Worm (Caenorhabditis elegans) whole organism, L3 larva: ENCODE results near the gene cdc-37.
A peak's percentile ranks its signal among the peaks of the same experiment; 100 is the strongest.

Source experiments
- ZK546.5 ChIP-seq: sonication (generic microtip); optimal IDR thresholded peaks from 2 replicates; lab custom pipeline; 2017; ENCODE audit warnings: missing biosample characterization, missing genetic modification characterization
- ama-1 ChIP-seq: fragments of 150-350 bp; optimal IDR thresholded peaks from 2 replicates; lab custom pipeline; 2018
- ceh-28 ChIP-seq: fragments of 150-350 bp; optimal IDR thresholded peaks from 2 replicates; lab custom pipeline; 2014; ENCODE audit warnings: missing biosample characterization, missing genetic modification reagents, missing genetic modification characterization
- ceh-82 ChIP-seq: fragments of 150-350 bp; optimal IDR thresholded peaks from 2 replicates; lab custom pipeline; 2014; ENCODE audit warnings: missing biosample characterization, missing genetic modification characterization
- ceh-9 ChIP-seq: sonication (generic microtip); optimal IDR thresholded peaks from 2 replicates; lab custom pipeline; 2018; ENCODE audit warnings: missing biosample characterization, missing genetic modification characterization
- egl-27 ChIP-seq: sonication (generic microtip); optimal IDR thresholded peaks from 4 replicates; lab custom pipeline; 2017; ENCODE audit warnings: missing biosample characterization, missing genetic modification reagents, missing genetic modification characterization
- egl-5 ChIP-seq: fragments of 150-350 bp; optimal IDR thresholded peaks from 2 replicates; lab custom pipeline; 2017; ENCODE audit warnings: missing biosample characterization, missing genetic modification reagents, missing genetic modification characterization, inconsistent platforms
- elt-1 ChIP-seq: fragments of 150-350 bp; optimal IDR thresholded peaks from 2 replicates; lab custom pipeline; 2014; ENCODE audit warnings: missing biosample characterization, missing genetic modification characterization
- elt-3 ChIP-seq, 3 experiments: fragments of 150-350 bp in 1 of 3; sonication (generic microtip) in 2 of 3; optimal IDR thresholded peaks; 2 replicates in 2 of 3; 4 replicates in 1 of 3; lab custom pipeline; 2014 to 2017; ENCODE audit warnings: missing biosample characterization in 3 of 3, missing genetic modification characterization in 3 of 3
- eor-1 ChIP-seq, 2 experiments: fragments of 150-350 bp; optimal IDR thresholded peaks; 2 replicates each; lab custom pipeline; 2014 to 2018; ENCODE audit warnings: missing biosample characterization in 2 of 2, missing genetic modification characterization in 2 of 2
- fkh-2 ChIP-seq: fragments of 150-350 bp; optimal IDR thresholded peaks from 2 replicates; lab custom pipeline; 2014; ENCODE audit warnings: missing biosample characterization, missing genetic modification reagents, missing genetic modification characterization
- fos-1 ChIP-seq: fragments of 150-350 bp; optimal IDR thresholded peaks from 2 replicates; lab custom pipeline; 2014; ENCODE audit warnings: missing biosample characterization, missing genetic modification characterization
- hmg-11 ChIP-seq: sonication (generic microtip); optimal IDR thresholded peaks from 2 replicates; lab custom pipeline; 2016; ENCODE audit warnings: missing genetic modification characterization, missing compliant biosample characterization
- jun-1 ChIP-seq: fragments of 150-350 bp; optimal IDR thresholded peaks from 2 replicates; lab custom pipeline; 2014; ENCODE audit warnings: missing biosample characterization, missing genetic modification reagents, missing genetic modification characterization
- lin-15B ChIP-seq: fragments of 150-350 bp; optimal IDR thresholded peaks from 2 replicates; lab custom pipeline; 2014; ENCODE audit warnings: missing biosample characterization, missing genetic modification characterization
- lin-39 ChIP-seq: fragments of 150-350 bp; optimal IDR thresholded peaks from 2 replicates; lab custom pipeline; 2018; ENCODE audit warnings: missing biosample characterization, missing genetic modification reagents, missing genetic modification characterization
- lsy-12 ChIP-seq: sonication (generic microtip); optimal IDR thresholded peaks from 2 replicates; lab custom pipeline; 2016; ENCODE audit warnings: mild to moderate bottlenecking, missing genetic modification characterization, missing compliant biosample characterization
- mdl-1 ChIP-seq: fragments of 150-350 bp; optimal IDR thresholded peaks from 2 replicates; lab custom pipeline; 2014; ENCODE audit warnings: missing biosample characterization, missing genetic modification characterization
- nfya-1 ChIP-seq: sonication (generic microtip); optimal IDR thresholded peaks from 2 replicates; lab custom pipeline; 2017; ENCODE audit warnings: missing genetic modification characterization, mild to moderate bottlenecking, missing compliant biosample characterization, antibody characterized with exemption, moderate library complexity; ENCODE audit not compliant: insufficient read depth
- nhr-11 ChIP-seq: fragments of 150-350 bp; optimal IDR thresholded peaks from 2 replicates; lab custom pipeline; 2014; ENCODE audit warnings: missing biosample characterization, missing genetic modification characterization
- nhr-23 ChIP-seq: fragments of 150-350 bp; optimal IDR thresholded peaks from 2 replicates; lab custom pipeline; 2014; ENCODE audit warnings: missing biosample characterization, missing genetic modification reagents, missing genetic modification characterization
- nhr-237 ChIP-seq: fragments of 150-350 bp; optimal IDR thresholded peaks from 2 replicates; lab custom pipeline; 2014; ENCODE audit warnings: missing biosample characterization, missing genetic modification characterization
- nhr-25 ChIP-seq: sonication (generic microtip); optimal IDR thresholded peaks from 2 replicates; lab custom pipeline; 2017; ENCODE audit warnings: missing biosample characterization, missing genetic modification characterization
- nhr-28 ChIP-seq: fragments of 150-350 bp; optimal IDR thresholded peaks from 2 replicates; lab custom pipeline; 2014; ENCODE audit warnings: missing biosample characterization, missing genetic modification characterization
- nhr-43 ChIP-seq: sonication (generic microtip); optimal IDR thresholded peaks from 2 replicates; lab custom pipeline; 2016; ENCODE audit warnings: mild to moderate bottlenecking, missing genetic modification characterization, missing compliant biosample characterization; ENCODE audit not compliant: poor library complexity, severe bottlenecking
- nhr-76 ChIP-seq: fragments of 150-350 bp; sonication (generic microtip); optimal IDR thresholded peaks from 5 replicates; lab custom pipeline; 2014; ENCODE audit warnings: missing biosample characterization, missing genetic modification characterization
- nhr-77 ChIP-seq: fragments of 150-350 bp; optimal IDR thresholded peaks from 2 replicates; lab custom pipeline; 2014; ENCODE audit warnings: missing biosample characterization, missing genetic modification characterization
- pha-4 ChIP-seq: fragments of 150-350 bp; optimal IDR thresholded peaks from 2 replicates; lab custom pipeline; 2014; ENCODE audit warnings: missing biosample characterization, missing genetic modification reagents, missing genetic modification characterization
- pqm-1 ChIP-seq: fragments of 150-350 bp; optimal IDR thresholded peaks from 2 replicates; lab custom pipeline; 2017; ENCODE audit warnings: missing biosample characterization, missing genetic modification characterization, inconsistent platforms
- sea-2 ChIP-seq: fragments of 150-350 bp; sonication (generic microtip); optimal IDR thresholded peaks from 4 replicates; lab custom pipeline; 2014; ENCODE audit warnings: missing biosample characterization, missing genetic modification reagents, missing genetic modification characterization
- skn-1 ChIP-seq: fragments of 150-350 bp; optimal IDR thresholded peaks from 2 replicates; lab custom pipeline; 2014; ENCODE audit warnings: missing biosample characterization, missing genetic modification characterization
- snpc-4 ChIP-seq: fragments of 150-350 bp; optimal IDR thresholded peaks from 2 replicates; lab custom pipeline; 2014; ENCODE audit warnings: missing biosample characterization, missing genetic modification characterization
- unc-39 ChIP-seq: sonication (generic microtip); optimal IDR thresholded peaks from 4 replicates; lab custom pipeline; 2017; ENCODE audit warnings: missing biosample characterization, missing genetic modification characterization
- unc-62 ChIP-seq: fragments of 150-350 bp; sonication (generic microtip); optimal IDR thresholded peaks from 4 replicates; lab custom pipeline; 2014; ENCODE audit warnings: missing biosample characterization, missing genetic modification reagents, missing genetic modification characterization
- zag-1 ChIP-seq: fragments of 150-350 bp; optimal IDR thresholded peaks from 2 replicates; lab custom pipeline; 2014; ENCODE audit warnings: missing biosample characterization, missing genetic modification characterization
- ztf-4 ChIP-seq: fragments of 150-350 bp; optimal IDR thresholded peaks from 2 replicates; lab custom pipeline; 2014; ENCODE audit warnings: missing biosample characterization, missing genetic modification characterization

The cdc-37 gene

ce11 chrII:608341-608740 lies 27.9 kb upstream of the cdc-37 start, which contains the start of gene W04H10.6:
W04H10.6 (minus strand) TSS chrII:608441.
- peak; percentile 22 for TF ChIP-seq nhr-25 (tag; lab: Kevin White, UChicago)
- no peak for TF ChIP-seq eor-1 (tag; optimal IDR thresholded peaks at IDR 0.05; lab: Kevin White, UChicago)

ce11 chrII:606033-606432 lies 25.6 kb upstream of the cdc-37 start, which contains the start of gene W04H10.5:
W04H10.5 (plus strand) TSS chrII:606333.
- TF ChIP-seq mdl-1 (tag; lab: Kevin White, UChicago) (no peak), nhr-237 (tag; lab: Kevin White, UChicago) (no peak), unc-39 (tag; lab: Kevin White, UChicago) (no peak), nfya-1 (tag; lab: Kevin White, UChicago) (no peak), nhr-25 (tag; lab: Kevin White, UChicago) (no peak), nhr-43 (tag; lab: Kevin White, UChicago) (no peak), nhr-76 (no peak), fkh-2 (tag; lab: Kevin White, UChicago) (no peak), ztf-4 (tag; lab: Kevin White, UChicago) (no peak), nhr-77 (tag; lab: Kevin White, UChicago) (no peak), nhr-23 (tag; lab: Kevin White, UChicago) (no peak), pqm-1 (tag; lab: Kevin White, UChicago) (no peak), sea-2 (GFP tag; lab: Kevin White, UChicago) (no peak), elt-1 (tag; lab: Kevin White, UChicago) (no peak), zag-1 (tag; lab: Kevin White, UChicago) (no peak), hmg-11 (no peak)

- TF ChIP-seq nhr-25 (tag; lab: Kevin White, UChicago) (no peak), egl-27 (tag; lab: Kevin White, UChicago) (no peak), nhr-28 (tag; lab: Kevin White, UChicago) (no peak), lsy-12 (no peak), zag-1 (tag; lab: Kevin White, UChicago) (no peak), lin-39 (tag; lab: Kevin White, UChicago) (no peak), nhr-76 (no peak), nfya-1 (tag; lab: Kevin White, UChicago) (no peak), lin-15B (no peak), ama-1 (no peak), ceh-82 (tag; lab: Kevin White, UChicago) (no peak), ZK546.5 (tag; lab: Kevin White, UChicago) (no peak), jun-1 (tag; lab: Kevin White, UChicago) (no peak), fos-1 (tag; lab: Kevin White, UChicago) (no peak), elt-3 (tag; optimal IDR thresholded peaks at IDR 0.05; lab: Kevin White, UChicago) (no peak), ceh-9 (tag; lab: Kevin White, UChicago) (no peak), skn-1 (tag; lab: Kevin White, UChicago) (no peak)
Observed at ce11 chrII:605267-605666, 24.9 kb upstream of the cdc-37 start, which contains the start of gene W04H10.2. W04H10.2 (plus strand) TSS chrII:605567.

- TF ChIP-seq unc-39 (tag; lab: Kevin White, UChicago) (no peak), lin-15B (peak; percentile 17), nhr-23 (tag; lab: Kevin White, UChicago) (peak; percentile 65), nhr-11 (tag; lab: Kevin White, UChicago) (no peak), snpc-4 (tag; lab: Kevin White, UChicago) (peak; percentile 92), egl-5 (tag; lab: Kevin White, UChicago) (peak; percentile 20), pha-4 (tag; lab: Kevin White, UChicago) (peak; percentile 34), ceh-28 (tag; lab: Kevin White, UChicago) (peak; percentile 19), nfya-1 (tag; lab: Kevin White, UChicago) (peak; percentile 65), ama-1 (no peak), fkh-2 (tag; lab: Kevin White, UChicago) (no peak), nhr-25 (tag; lab: Kevin White, UChicago) (peak; percentile 23), skn-1 (tag; lab: Kevin White, UChicago) (peak; percentile 28), hmg-11 (peak; percentile 74), unc-62 (GFP tag; lab: Kevin White, UChicago) (peak; percentile 14), pqm-1 (tag; lab: Kevin White, UChicago) (peak; percentile 8), lin-39 (tag; lab: Kevin White, UChicago) (peak; percentile 94)
Observed at ce11 chrII:602969-603368, 22.6 kb upstream of the cdc-37 start.
